Worm (Caenorhabditis elegans) whole organism, L2 larva: Measurements from ENCODE around the gene scc-1.

Experiments
- C34F6.9 ChIP-seq: fragments of 150-350 bp; optimal IDR thresholded peaks from 2 replicates; lab custom pipeline; 2014; ENCODE audit warnings: missing biosample characterization, missing genetic modification characterization
- F13H6.1 ChIP-seq: sonication (generic microtip); optimal IDR thresholded peaks from 2 replicates; lab custom pipeline; 2016; ENCODE audit warnings: missing genetic modification characterization, missing compliant biosample characterization
- R02D3.7 ChIP-seq: fragments of 150-350 bp; optimal IDR thresholded peaks from 2 replicates; lab custom pipeline; 2014; ENCODE audit warnings: missing biosample characterization, missing genetic modification characterization
- Y55F3AM.14 ChIP-seq: fragments of 200-800 bp; sonication (Bioruptor generic); optimal IDR thresholded peaks from 2 replicates; lab custom pipeline; 2018; ENCODE audit warnings: mild to moderate bottlenecking, missing genetic modification characterization, missing compliant biosample characterization
- ZK546.5 ChIP-seq: sonication (generic microtip); optimal IDR thresholded peaks from 2 replicates; lab custom pipeline; 2017; ENCODE audit warnings: missing biosample characterization, missing genetic modification characterization
- alr-1 ChIP-seq: fragments of 150-350 bp; optimal IDR thresholded peaks from 2 replicates; lab custom pipeline; 2014; ENCODE audit warnings: missing biosample characterization, missing genetic modification characterization
- aly-2 ChIP-seq: fragments of 150-350 bp; optimal IDR thresholded peaks from 2 replicates; lab custom pipeline; 2014; ENCODE audit warnings: missing biosample characterization, missing genetic modification characterization
- ama-1 ChIP-seq: fragments of 150-350 bp; optimal IDR thresholded peaks from 2 replicates; lab custom pipeline; 2018; ENCODE audit warnings: inconsistent platforms
- blmp-1 ChIP-seq: sonication (generic microtip); optimal IDR thresholded peaks from 2 replicates; lab custom pipeline; 2017; ENCODE audit warnings: missing genetic modification characterization, mild to moderate bottlenecking, missing compliant biosample characterization, antibody characterized with exemption, moderate library complexity; ENCODE audit not compliant: insufficient read depth
- ceh-16 ChIP-seq: fragments of 150-350 bp; optimal IDR thresholded peaks from 2 replicates; lab custom pipeline; 2014; ENCODE audit warnings: missing biosample characterization, missing genetic modification characterization
- ceh-82 ChIP-seq: fragments of 150-350 bp; optimal IDR thresholded peaks from 2 replicates; lab custom pipeline; 2014; ENCODE audit warnings: missing biosample characterization, missing genetic modification characterization
- crh-2 ChIP-seq: sonication (generic microtip); optimal IDR thresholded peaks from 2 replicates; lab custom pipeline; 2017; ENCODE audit warnings: missing biosample characterization, missing genetic modification characterization
- dmd-4 ChIP-seq: sonication (generic microtip); optimal IDR thresholded peaks from 2 replicates; lab custom pipeline; 2017; ENCODE audit warnings: missing biosample characterization, missing genetic modification characterization
- egl-27 ChIP-seq: sonication (generic microtip); optimal IDR thresholded peaks from 3 replicates; lab custom pipeline; 2017; ENCODE audit warnings: missing biosample characterization, missing genetic modification reagents, missing genetic modification characterization
- elt-1 ChIP-seq: fragments of 150-350 bp; optimal IDR thresholded peaks from 2 replicates; lab custom pipeline; 2014; ENCODE audit warnings: missing biosample characterization, missing genetic modification characterization
- elt-3 ChIP-seq: sonication (generic microtip); optimal IDR thresholded peaks from 2 replicates; lab custom pipeline; 2017; ENCODE audit warnings: missing biosample characterization, missing genetic modification characterization
- fos-1 ChIP-seq: fragments of 150-350 bp; optimal IDR thresholded peaks from 2 replicates; lab custom pipeline; 2014; ENCODE audit warnings: missing biosample characterization, missing genetic modification characterization
- gmeb-1 ChIP-seq: fragments of 150-350 bp; optimal IDR thresholded peaks from 2 replicates; lab custom pipeline; 2014; ENCODE audit warnings: missing biosample characterization, missing genetic modification characterization
- lin-11 ChIP-seq: fragments of 150-350 bp; sonication (generic microtip); optimal IDR thresholded peaks from 2 replicates; lab custom pipeline; 2014; ENCODE audit warnings: missing biosample characterization, missing genetic modification characterization, inconsistent platforms, mixed read lengths
- lin-39 ChIP-seq: fragments of 150-350 bp; optimal IDR thresholded peaks from 2 replicates; lab custom pipeline; 2014; ENCODE audit warnings: missing biosample characterization, missing genetic modification reagents, missing genetic modification characterization
- lsy-2 ChIP-seq, 2 experiments: fragments of 150-350 bp in 1 of 2; sonication (generic microtip) in 1 of 2; optimal IDR thresholded peaks; 2 replicates each; lab custom pipeline; 2014 to 2017; ENCODE audit warnings: missing biosample characterization in 2 of 2, missing genetic modification characterization in 2 of 2
- mbf-1 ChIP-seq: sonication (generic microtip); optimal IDR thresholded peaks from 2 replicates; lab custom pipeline; 2017; ENCODE audit warnings: missing biosample characterization, missing genetic modification characterization
- mdl-1 ChIP-seq, 2 experiments: fragments of 150-350 bp in 1 of 2; sonication (generic microtip) in 1 of 2; optimal IDR thresholded peaks; 2 replicates each; lab custom pipeline; 2017; ENCODE audit warnings: missing biosample characterization in 2 of 2, missing genetic modification characterization in 2 of 2
- nhr-11 ChIP-seq: fragments of 150-350 bp; optimal IDR thresholded peaks from 2 replicates; lab custom pipeline; 2014; ENCODE audit warnings: missing biosample characterization, missing genetic modification characterization
- nhr-129 ChIP-seq: fragments of 150-350 bp; optimal IDR thresholded peaks from 2 replicates; lab custom pipeline; 2014; ENCODE audit warnings: missing biosample characterization, missing genetic modification characterization
- nhr-21 ChIP-seq: fragments of 150-350 bp; optimal IDR thresholded peaks from 2 replicates; lab custom pipeline; 2014; ENCODE audit warnings: missing biosample characterization, missing genetic modification characterization
- nhr-23 ChIP-seq: fragments of 150-350 bp; optimal IDR thresholded peaks from 2 replicates; lab custom pipeline; 2014; ENCODE audit warnings: missing biosample characterization, missing genetic modification reagents, missing genetic modification characterization
- nhr-25 ChIP-seq: fragments of 150-350 bp; sonication (generic microtip); optimal IDR thresholded peaks from 3 replicates; lab custom pipeline; 2014; ENCODE audit warnings: missing biosample characterization, missing genetic modification characterization
- sem-4 ChIP-seq: fragments of 150-350 bp; optimal IDR thresholded peaks from 2 replicates; lab custom pipeline; 2014; ENCODE audit warnings: missing biosample characterization, missing genetic modification reagents, missing genetic modification characterization
- skn-1 ChIP-seq: sonication (generic microtip); optimal IDR thresholded peaks from 2 replicates; lab custom pipeline; 2017; ENCODE audit warnings: missing biosample characterization, missing genetic modification characterization
- sma-3 ChIP-seq: sonication (generic microtip); optimal IDR thresholded peaks from 2 replicates; lab custom pipeline; 2016; ENCODE audit warnings: missing genetic modification reagents, missing genetic modification characterization, missing compliant biosample characterization
- sma-9 ChIP-seq, 2 experiments: fragments of 150-350 bp in 1 of 2; sonication (generic microtip) in 1 of 2; optimal IDR thresholded peaks; 2 replicates each; lab custom pipeline; 2014 to 2016; ENCODE audit warnings: missing genetic modification characterization in 2 of 2, mild to moderate bottlenecking in 1 of 2, missing biosample characterization in 1 of 2, missing compliant biosample characterization in 1 of 2, missing genetic modification reagents in 1 of 2, moderate library complexity in 1 of 2
- snpc-4 ChIP-seq: fragments of 150-350 bp; optimal IDR thresholded peaks from 2 replicates; lab custom pipeline; 2014; ENCODE audit warnings: missing biosample characterization, missing genetic modification characterization
- unc-39 ChIP-seq: fragments of 150-350 bp; optimal IDR thresholded peaks from 2 replicates; lab custom pipeline; 2014; ENCODE audit warnings: missing biosample characterization, missing genetic modification characterization
- zag-1 ChIP-seq: fragments of 150-350 bp; optimal IDR thresholded peaks from 2 replicates; lab custom pipeline; 2014; ENCODE audit warnings: missing biosample characterization, missing genetic modification characterization
- ztf-1 ChIP-seq: fragments of 200-800 bp; sonication (Bioruptor generic); conservative IDR thresholded peaks from 2 replicates; pipeline ENCODE4 v1.3.6; 2022; ENCODE audit warnings: missing genetic modification characterization, missing compliant biosample characterization
- ztf-4 ChIP-seq: fragments of 150-350 bp; optimal IDR thresholded peaks from 2 replicates; lab custom pipeline; 2014; ENCODE audit warnings: missing biosample characterization, missing genetic modification characterization

scc-1 gene

ce11 chrII:4747063-4747462, 48.5 kb downstream of the scc-1 start:
- TF ChIP-seq dmd-4 (tag; lab: Kevin White, UChicago): no peak
- TF ChIP-seq nhr-25: peak; percentile 18
- no peak for TF ChIP-seq ztf-4 (tag; lab: Kevin White, UChicago)
- TF ChIP-seq fos-1: no peak
- TF ChIP-seq nhr-23: no peak
- TF ChIP-seq lin-39: no peak
- peak; percentile 12 for TF ChIP-seq sma-3 (GFP tag; lab: Kevin White, UChicago)
- no peak for TF ChIP-seq aly-2 (tag; lab: Kevin White, UChicago)
- no peak for TF ChIP-seq ceh-82 (tag; lab: Kevin White, UChicago)
- TF ChIP-seq nhr-11 (tag; lab: Kevin White, UChicago): no peak
- peak; percentile 33 for TF ChIP-seq nhr-21 (tag; lab: Kevin White, UChicago)
- no peak for TF ChIP-seq ceh-16 (tag; lab: Kevin White, UChicago)
- TF ChIP-seq zag-1 (tag; lab: Kevin White, UChicago): no peak
- no peak for TF ChIP-seq snpc-4 (tag; lab: Kevin White, UChicago)
- TF ChIP-seq alr-1 (tag; lab: Kevin White, UChicago): no peak
- TF ChIP-seq sem-4: no peak
- no peak for TF ChIP-seq ZK546.5 (tag; lab: Kevin White, UChicago)
- no peak for TF ChIP-seq mbf-1 (tag; lab: Kevin White, UChicago)
- no peak for TF ChIP-seq crh-2 (tag; lab: Kevin White, UChicago)
- no peak for TF ChIP-seq elt-3 (tag; lab: Kevin White, UChicago)
- no peak for TF ChIP-seq mdl-1 (tag; optimal IDR thresholded peaks at IDR 0.05; lab: Kevin White, UChicago)
- peak in 1 of 2 experiments; percentile 4 for TF ChIP-seq lsy-2 (tag; optimal IDR thresholded peaks at IDR 0.05; lab: Kevin White, UChicago)
- no peak for TF ChIP-seq gmeb-1 (tag; lab: Kevin White, UChicago)
- TF ChIP-seq R02D3.7: no peak
- no peak for TF ChIP-seq elt-1
- peak; percentile 40 for TF ChIP-seq sma-9 (GFP tag; optimal IDR thresholded peaks at IDR 0.05; lab: Kevin White, UChicago)
- no peak for TF ChIP-seq sma-9 (tag; optimal IDR thresholded peaks at IDR 0.05; lab: Kevin White, UChicago)
- no peak for TF ChIP-seq F13H6.1 (tag; lab: Kevin White, UChicago)
- TF ChIP-seq egl-27 (tag; lab: Kevin White, UChicago): no peak
- TF ChIP-seq Y55F3AM.14 (GFP tag; lab: Kevin White, UChicago): no peak
- no peak for TF ChIP-seq unc-39 (tag; lab: Kevin White, UChicago)
- TF ChIP-seq, all 48 proteins: peak for 5

- peak; percentile 28 for TF ChIP-seq gmeb-1 (tag; lab: Kevin White, UChicago)
- no peak for TF ChIP-seq dmd-4 (tag; lab: Kevin White, UChicago)
- no peak for TF ChIP-seq skn-1
- peak; percentile 28 for TF ChIP-seq nhr-25
- peak; percentile 31 for TF ChIP-seq sma-9 (GFP tag; optimal IDR thresholded peaks at IDR 0.05; lab: Kevin White, UChicago)
- no peak for TF ChIP-seq sma-9 (tag; optimal IDR thresholded peaks at IDR 0.05; lab: Kevin White, UChicago)
- peak; percentile 69 for TF ChIP-seq crh-2 (tag; lab: Kevin White, UChicago)
- no peak for TF ChIP-seq ztf-1 (GFP tag; lab: Robert Waterston, UW)
- no peak for TF ChIP-seq ZK546.5 (tag; lab: Kevin White, UChicago)
- no peak for TF ChIP-seq lin-11 (tag; lab: Kevin White, UChicago)
Measured at ce11 chrII:4747697-4748096, 49.2 kb downstream of the scc-1 start.

- TF ChIP-seq C34F6.9 (tag; lab: Kevin White, UChicago) (no peak), blmp-1 (peak; percentile 21), nhr-21 (tag; lab: Kevin White, UChicago) (peak; percentile 54), sma-9 (GFP tag; optimal IDR thresholded peaks at IDR 0.05; lab: Kevin White, UChicago) (peak; percentile 44), sma-9 (tag; optimal IDR thresholded peaks at IDR 0.05; lab: Kevin White, UChicago) (no peak), nhr-25 (peak; percentile 55), sma-3 (GFP tag; lab: Kevin White, UChicago) (peak; percentile 43), zag-1 (tag; lab: Kevin White, UChicago) (no peak)
Measured at ce11 chrII:4748374-4748773, 49.9 kb downstream of the scc-1 start.

- TF ChIP-seq blmp-1: peak; percentile 33
- TF ChIP-seq sma-9 (GFP tag; optimal IDR thresholded peaks at IDR 0.05; lab: Kevin White, UChicago): peak; percentile 57
- no peak for TF ChIP-seq sma-9 (tag; optimal IDR thresholded peaks at IDR 0.05; lab: Kevin White, UChicago)
- TF ChIP-seq nhr-25: peak; percentile 35
- TF ChIP-seq ztf-1 (GFP tag; lab: Robert Waterston, UW): no peak
- no peak for TF ChIP-seq nhr-129 (tag; lab: Kevin White, UChicago)
- TF ChIP-seq ama-1 (lab: Kevin White, UChicago): peak; percentile 41
- TF ChIP-seq nhr-21 (tag; lab: Kevin White, UChicago): peak; percentile 4
Measured at ce11 chrII:4749581-4749980, 51.1 kb downstream of the scc-1 start, which contains the start of gene F41C3.2. F41C3.2 (plus strand) TSS chrII:4749968.
